Worm (Caenorhabditis elegans) whole organism, L4 larva: ENCODE data around the gene W09D6.1.

ENCODE experiments used
- Y5F2A.4 ChIP-seq: fragments of 200-800 bp; sonication (Bioruptor generic); optimal IDR thresholded peaks from 2 replicates; lab custom pipeline; 2018; ENCODE audit warnings: mild to moderate bottlenecking, missing genetic modification characterization, missing compliant biosample characterization
- mep-1 ChIP-seq: fragments of 150-350 bp; sonication (generic microtip); optimal IDR thresholded peaks from 3 replicates; lab custom pipeline; 2014; ENCODE audit warnings: missing biosample characterization, missing genetic modification characterization

- TF ChIP-seq mep-1 (no peak), Y5F2A.4 (GFP tag; lab: Kevin White, UChicago) (no peak)
These were observed 15.1 kb upstream of the W09D6.1 start for ce11 chrIII:11053603-11054002.
